Fruit fly (Drosophila melanogaster): ENCODE measurements around the gene CG31697.

Gene CG31697

DNA sequence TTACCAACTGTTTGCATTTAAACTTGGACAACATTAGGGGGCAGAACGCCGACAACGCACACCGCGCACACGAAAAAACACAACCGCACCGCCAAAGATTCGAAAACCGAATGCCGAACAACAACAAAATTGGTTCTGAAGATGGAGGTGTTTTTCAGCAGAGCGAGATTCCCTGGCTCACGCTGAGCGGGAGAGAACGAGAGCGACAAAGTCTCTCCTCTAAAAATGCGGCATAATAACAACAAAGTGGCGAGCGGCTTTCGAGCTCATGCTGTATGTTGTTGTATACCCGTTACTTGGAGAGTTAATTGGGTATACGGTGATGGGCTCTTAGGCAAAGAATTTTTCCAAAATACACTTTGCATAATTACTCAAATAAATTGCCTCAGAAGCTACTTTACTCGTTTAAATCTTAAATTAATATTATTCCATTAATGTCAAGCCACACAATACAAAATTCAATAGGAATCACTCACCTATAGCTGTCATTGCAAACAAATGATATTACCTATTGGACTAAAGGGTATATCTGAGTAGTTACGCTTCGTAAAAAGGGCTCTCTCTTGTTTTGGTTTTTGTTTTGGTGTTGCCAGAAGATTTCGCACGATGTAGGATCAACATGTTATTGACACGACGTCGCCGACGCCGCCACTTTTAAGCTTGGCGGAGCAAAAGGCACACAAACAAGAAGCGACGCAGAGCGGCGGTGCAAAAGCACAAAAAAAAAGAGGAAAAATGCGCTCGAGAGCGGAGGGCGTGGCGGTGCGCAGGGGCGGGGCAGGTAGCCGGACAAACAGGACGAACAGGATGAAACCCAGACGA, 37.5 kb downstream of the CG31697 start (continued):
- TF ChIP-seq CG7357 (GFP tag; IDR thresholded peaks at IDR 0.05) (peak; percentile 53), CG3726 (GFP tag; IDR thresholded peaks at IDR 0.05) (no peak), Vsx1 (GFP tag; optimal IDR thresholded peaks at IDR 0.05) (peak; percentile 36), Nf-YB (GFP tag; optimal IDR thresholded peaks at IDR 0.05) (peak; percentile 52), z (GFP tag; IDR thresholded peaks at IDR 0.05) (peak; percentile 63; the same call in 2 of the 3 replicates), CG7987 (GFP tag; optimal IDR thresholded peaks at IDR 0.05) (no peak), CG8281 (tag; optimal IDR thresholded peaks at IDR 0.05) (no peak), CG2678 (tag; optimal IDR thresholded peaks at IDR 0.05) (peak; percentile 85), al (GFP tag; IDR thresholded peaks at IDR 0.05) (no peak), Ets65A (GFP tag) (peak; percentile 72), zen (tag; optimal IDR thresholded peaks at IDR 0.05) (no peak), exex (tag; optimal IDR thresholded peaks at IDR 0.05) (peak; percentile 27), Mrtf (GFP tag; IDR thresholded peaks at IDR 0.05) (0 out of 3 replicates have a peak, but pooled peaks have one; percentile 8), CG10565 (GFP tag; optimal IDR thresholded peaks at IDR 0.05) (no peak), CG10654 (GFP tag; optimal IDR thresholded peaks at IDR 0.05) (peak; percentile 1), eyg (GFP tag; optimal IDR thresholded peaks at IDR 0.05) (no peak), CG12071 (GFP tag; optimal IDR thresholded peaks at IDR 0.05) (peak; percentile 35), Oaz (GFP tag; IDR thresholded peaks at IDR 0.05) (no peak), Ptx1 (GFP tag; IDR thresholded peaks at IDR 0.05) (peak; percentile 72), YL-1 (GFP tag; optimal IDR thresholded peaks at IDR 0.05) (no peak), CG6175 (GFP tag; IDR thresholded peaks at IDR 0.05) (no peak), onecut (GFP tag; IDR thresholded peaks at IDR 0.05) (0 out of 2 replicates have a peak, but pooled peaks have one; percentile 27), CG15601 (tag; optimal IDR thresholded peaks at IDR 0.05) (peak; percentile 57), CG6254 (GFP tag; optimal IDR thresholded peaks at IDR 0.05) (peak; percentile 68), CG3995 (GFP tag; optimal IDR thresholded peaks at IDR 0.05) (no peak), MESR4 (GFP tag; optimal IDR thresholded peaks at IDR 0.05) (no peak), h (optimal IDR thresholded peaks at IDR 0.05) (no peak), cato (GFP tag; optimal IDR thresholded peaks at IDR 0.05; ENCODE audit: borderline replicate concordance) (no peak), bbx (GFP tag; IDR thresholded peaks at IDR 0.05; ENCODE audit: partially characterized antibody) (no peak), Tbp (GFP tag; optimal IDR thresholded peaks at IDR 0.05) (no peak), scrt (GFP tag; optimal IDR thresholded peaks at IDR 0.05) (peak; percentile 78), usp (GFP tag; optimal IDR thresholded peaks at IDR 0.05) (no peak), CG6689 (GFP tag; IDR thresholded peaks at IDR 0.05) (peak; percentile 71), CG4424 (GFP tag; optimal IDR thresholded peaks at IDR 0.05) (peak; percentile 42), CG16863 (GFP tag; optimal IDR thresholded peaks at IDR 0.05) (peak; percentile 27), Camta (GFP tag; optimal IDR thresholded peaks at IDR 0.05) (peak; percentile 63), bigmax (GFP tag; optimal IDR thresholded peaks at IDR 0.05) (no peak), bcd (GFP tag; optimal IDR thresholded peaks at IDR 0.05) (peak; percentile 63), CG6813 (GFP tag; optimal IDR thresholded peaks at IDR 0.05) (peak; percentile 20), otp (GFP tag; IDR thresholded peaks at IDR 0.05) (no peak; the same call in 2 of the 3 replicates), H15 (GFP tag; IDR thresholded peaks at IDR 0.05) (no peak), Dad (GFP tag; optimal IDR thresholded peaks at IDR 0.05) (peak; percentile 37), chn (GFP tag; optimal IDR thresholded peaks at IDR 0.05) (peak; percentile 46), Xrp1 (GFP tag; IDR thresholded peaks at IDR 0.05) (peak; percentile 67; the same call in 1 of the 2 replicates), Drgx (GFP tag; IDR thresholded peaks at IDR 0.05) (peak; percentile 81), pb (GFP tag; optimal IDR thresholded peaks at IDR 0.05) (no peak), CG14667 (GFP tag; IDR thresholded peaks at IDR 0.05) (peak; percentile 43; the same call in 1 of the 2 replicates), CG1832 (GFP tag; optimal IDR thresholded peaks at IDR 0.05) (no peak), sens (GFP tag) (peak; percentile 94), CG9215 (GFP tag; IDR thresholded peaks at IDR 0.05) (peak; percentile 63)

All from whole organism, embryonic.